Fruit fly (Drosophila melanogaster) whole organism, prepupa: ENCODE measurements around the gene Uba5.

Experiments used
- Blimp-1 ChIP-seq: fragments of 200-800 bp; sonication (Bioruptor generic); optimal IDR thresholded peaks from 3 replicates; lab custom pipeline; 2017; ENCODE audit warnings: missing biosample characterization, missing genetic modification characterization, mild to moderate bottlenecking, moderate library complexity, missing genetic modification reagents
- CG10631 ChIP-seq: fragments of 200-800 bp; sonication (Bioruptor generic); optimal IDR thresholded peaks from 2 replicates; lab custom pipeline; 2016; ENCODE audit warnings: missing biosample characterization, missing genetic modification characterization
- CG10669 ChIP-seq: fragments of 200-800 bp; sonication (Bioruptor generic); optimal IDR thresholded peaks from 3 replicates; lab custom pipeline; 2018; ENCODE audit warnings: missing biosample characterization, mild to moderate bottlenecking, missing genetic modification characterization, moderate library complexity
- CG11294 ChIP-seq: fragments of 200-800 bp; sonication (Bioruptor generic); IDR thresholded peaks from 2 replicates; pipeline ENCODE4 v1.3.6; 2022; ENCODE audit warnings: missing biosample characterization, missing genetic modification characterization
- CG11902 ChIP-seq: fragments of 200-800 bp; sonication (Bioruptor generic); optimal IDR thresholded peaks from 3 replicates; lab custom pipeline; 2016; ENCODE audit warnings: missing biosample characterization, missing genetic modification characterization
- CG15336 ChIP-seq: fragments of 200-800 bp; sonication (Bioruptor generic); IDR thresholded peaks from 2 replicates; pipeline ENCODE4 v1.3.6; 2022; ENCODE audit warnings: missing biosample characterization, missing genetic modification characterization
- CG1621 ChIP-seq: fragments of 200-800 bp; sonication (Bioruptor generic); optimal IDR thresholded peaks from 3 replicates; lab custom pipeline; 2018; ENCODE audit warnings: missing biosample characterization, mild to moderate bottlenecking, missing genetic modification characterization
- CG16779 ChIP-seq: fragments of 200-800 bp; sonication (Bioruptor generic); optimal IDR thresholded peaks from 3 replicates; lab custom pipeline; 2017; ENCODE audit warnings: missing biosample characterization, mild to moderate bottlenecking, missing genetic modification characterization
- CG34406 ChIP-seq: fragments of 200-800 bp; sonication (Bioruptor generic); optimal IDR thresholded peaks from 3 replicates; lab custom pipeline; 2016; ENCODE audit warnings: missing biosample characterization, missing genetic modification characterization
- CG3919 ChIP-seq: fragments of 200-800 bp; sonication (Bioruptor generic); optimal IDR thresholded peaks from 3 replicates; lab custom pipeline; 2016; ENCODE audit warnings: missing biosample characterization, missing genetic modification characterization
- CG4318 ChIP-seq: fragments of 200-800 bp; sonication (Bioruptor generic); optimal IDR thresholded peaks from 3 replicates; lab custom pipeline; 2017; ENCODE audit warnings: missing biosample characterization, mild to moderate bottlenecking, missing genetic modification characterization
- CG6163 ChIP-seq: fragments of 200-800 bp; sonication (Bioruptor generic); IDR thresholded peaks from 3 replicates; pipeline ENCODE4 v1.3.6; 2022; ENCODE audit warnings: missing biosample characterization, missing genetic modification characterization
- CG6792 ChIP-seq: fragments of 200-800 bp; sonication (Bioruptor generic); optimal IDR thresholded peaks from 3 replicates; lab custom pipeline; 2016; ENCODE audit warnings: missing biosample characterization, missing genetic modification characterization
- CG6808 ChIP-seq: fragments of 200-800 bp; sonication (Bioruptor generic); optimal IDR thresholded peaks from 3 replicates; lab custom pipeline; 2017; ENCODE audit warnings: missing biosample characterization, missing genetic modification characterization, mild to moderate bottlenecking, moderate library complexity, missing genetic modification reagents
- CG7368 ChIP-seq: fragments of 200-800 bp; sonication (Bioruptor generic); optimal IDR thresholded peaks from 3 replicates; lab custom pipeline; 2016; ENCODE audit warnings: missing biosample characterization, missing genetic modification characterization
- CG8119 ChIP-seq: fragments of 200-800 bp; sonication (Bioruptor generic); IDR thresholded peaks from 3 replicates; pipeline ENCODE4 v1.3.6; 2022; ENCODE audit warnings: missing biosample characterization, missing genetic modification characterization
- CG8319 ChIP-seq: fragments of 200-800 bp; sonication (Bioruptor generic); optimal IDR thresholded peaks from 3 replicates; lab custom pipeline; 2016; ENCODE audit warnings: missing biosample characterization, missing genetic modification characterization
- CG8632 ChIP-seq: fragments of 200-800 bp; sonication (Bioruptor generic); optimal IDR thresholded peaks from 3 replicates; lab custom pipeline; 2016; ENCODE audit warnings: missing biosample characterization, missing genetic modification characterization
- CG9139 ChIP-seq: fragments of 200-800 bp; sonication (Bioruptor generic); optimal IDR thresholded peaks from 3 replicates; lab custom pipeline; 2017; ENCODE audit warnings: missing biosample characterization, mild to moderate bottlenecking, missing genetic modification characterization
- Eip75B ChIP-seq: fragments of 200-800 bp; sonication (Bioruptor generic); optimal IDR thresholded peaks from 3 replicates; lab custom pipeline; 2016; ENCODE audit warnings: missing biosample characterization, missing genetic modification characterization
- Eip78C ChIP-seq: fragments of 200-800 bp; sonication (Bioruptor generic); peaks from one replicate; lab custom pipeline; 2016; ENCODE audit warnings: missing biosample characterization, missing genetic modification characterization
- Eip93F ChIP-seq: fragments of 200-800 bp; sonication (Bioruptor generic); optimal IDR thresholded peaks from 2 replicates; lab custom pipeline; 2016; ENCODE audit warnings: missing biosample characterization, mild to moderate bottlenecking, missing genetic modification characterization
- Ets21C ChIP-seq: fragments of 200-800 bp; sonication (Bioruptor generic); optimal IDR thresholded peaks from 3 replicates; lab custom pipeline; 2016; ENCODE audit warnings: missing biosample characterization, missing genetic modification characterization
- Ets96B ChIP-seq: fragments of 200-800 bp; optimal IDR thresholded peaks from 2 replicates; lab custom pipeline; 2019; ENCODE audit warnings: missing biosample characterization, mild to moderate bottlenecking, missing genetic modification characterization, moderate library complexity
- Gug ChIP-seq: fragments of 200-800 bp; sonication (Bioruptor generic); IDR thresholded peaks from 2 replicates; pipeline ENCODE4 v1.3.6; 2022; ENCODE audit warnings: missing biosample characterization, missing genetic modification characterization
- Hr38 ChIP-seq: sonication (Bioruptor generic); optimal IDR thresholded peaks from 2 replicates; lab custom pipeline; 2016; ENCODE audit warnings: missing biosample characterization, missing genetic modification characterization
- Hr39 ChIP-seq: fragments of 200-800 bp; sonication (Bioruptor generic); optimal IDR thresholded peaks from 2 replicates; lab custom pipeline; 2016; ENCODE audit warnings: missing biosample characterization, missing genetic modification characterization
- Hr4 ChIP-seq: fragments of 200-800 bp; sonication (Bioruptor generic); optimal IDR thresholded peaks from 3 replicates; lab custom pipeline; 2016; ENCODE audit warnings: missing biosample characterization, missing genetic modification characterization
- Met ChIP-seq: fragments of 200-800 bp; sonication (Bioruptor generic); optimal IDR thresholded peaks from 3 replicates; lab custom pipeline; 2016; ENCODE audit warnings: missing biosample characterization, missing genetic modification characterization
- OdsH ChIP-seq: fragments of 200-800 bp; sonication (Bioruptor generic); optimal IDR thresholded peaks from 3 replicates; lab custom pipeline; 2016; ENCODE audit warnings: missing biosample characterization, missing genetic modification characterization
- Sox102F ChIP-seq: fragments of 200-800 bp; sonication (Bioruptor generic); optimal IDR thresholded peaks from 2 replicates; lab custom pipeline; 2016; ENCODE audit warnings: missing biosample characterization, mild to moderate bottlenecking, missing genetic modification characterization
- Sox14 ChIP-seq: fragments of 200-800 bp; sonication (Bioruptor generic); optimal IDR thresholded peaks from 3 replicates; lab custom pipeline; 2016; ENCODE audit warnings: missing biosample characterization, missing genetic modification characterization
- Sox15 ChIP-seq: fragments of 200-800 bp; sonication (Bioruptor generic); optimal IDR thresholded peaks from 3 replicates; lab custom pipeline; 2016; ENCODE audit warnings: missing biosample characterization, missing genetic modification characterization
- achi ChIP-seq: fragments of 200-800 bp; sonication (Bioruptor generic); optimal IDR thresholded peaks from 3 replicates; lab custom pipeline; 2016; ENCODE audit warnings: missing biosample characterization, missing genetic modification characterization
- cyc ChIP-seq: fragments of 200-800 bp; sonication (Bioruptor generic); optimal IDR thresholded peaks from 3 replicates; lab custom pipeline; 2016; ENCODE audit warnings: missing biosample characterization, missing genetic modification characterization
- dac ChIP-seq: fragments of 200-800 bp; sonication (Bioruptor generic); optimal IDR thresholded peaks from 2 replicates; lab custom pipeline; 2017; ENCODE audit warnings: missing biosample characterization, mild to moderate bottlenecking, missing genetic modification characterization
- dsx ChIP-seq: fragments of 200-800 bp; optimal IDR thresholded peaks from 3 replicates; lab custom pipeline; 2019; ENCODE audit warnings: missing biosample characterization, mild to moderate bottlenecking, missing genetic modification characterization, moderate library complexity; ENCODE audit not compliant: poor library complexity, severe bottlenecking
- eg ChIP-seq: fragments of 200-800 bp; sonication (Bioruptor generic); IDR thresholded peaks from 3 replicates; pipeline ENCODE4 v1.3.6; 2022; ENCODE audit warnings: missing biosample characterization, missing genetic modification characterization
- esn ChIP-seq: fragments of 200-800 bp; sonication (Bioruptor generic); optimal IDR thresholded peaks from 2 replicates; lab custom pipeline; 2016; ENCODE audit warnings: missing biosample characterization, mild to moderate bottlenecking, missing genetic modification characterization, moderate library complexity
- fd85E ChIP-seq: fragments of 200-800 bp; sonication (Bioruptor generic); optimal IDR thresholded peaks from 3 replicates; lab custom pipeline; 2016; ENCODE audit warnings: missing biosample characterization, missing genetic modification characterization
- fkh ChIP-seq: fragments of 200-800 bp; sonication (Bioruptor generic); optimal IDR thresholded peaks from 3 replicates; lab custom pipeline; 2017; ENCODE audit warnings: missing biosample characterization, mild to moderate bottlenecking, missing genetic modification characterization, moderate library complexity
- lz ChIP-seq: fragments of 200-800 bp; sonication (Bioruptor generic); optimal IDR thresholded peaks from 3 replicates; lab custom pipeline; 2016; ENCODE audit warnings: missing biosample characterization, missing genetic modification characterization
- pdm3 ChIP-seq: fragments of 200-800 bp; sonication (Bioruptor generic); optimal IDR thresholded peaks from 3 replicates; lab custom pipeline; 2016; ENCODE audit warnings: missing biosample characterization, missing genetic modification characterization
- salr ChIP-seq, 2 experiments: fragments of 200-800 bp; sonication (Bioruptor generic); optimal IDR thresholded peaks; 3 replicates each; lab custom pipeline; 2016 to 2018; ENCODE audit warnings: missing biosample characterization in 2 of 2, missing genetic modification characterization in 2 of 2, mild to moderate bottlenecking in 1 of 2
- spab ChIP-seq: fragments of 200-800 bp; sonication (Bioruptor generic); optimal IDR thresholded peaks from 2 replicates; lab custom pipeline; 2017; ENCODE audit warnings: missing biosample characterization, mild to moderate bottlenecking, missing genetic modification characterization, missing genetic modification reagents
- svp ChIP-seq: fragments of 200-800 bp; sonication (Bioruptor generic); peaks from one replicate; lab custom pipeline; 2016; ENCODE audit warnings: missing biosample characterization, missing genetic modification characterization
- vri ChIP-seq: fragments of 200-800 bp; sonication (Bioruptor generic); optimal IDR thresholded peaks from 3 replicates; lab custom pipeline; 2016; ENCODE audit warnings: missing biosample characterization, mild to moderate bottlenecking, missing genetic modification characterization

Uba5 gene

dm6 chrX:11441829-11442634 is 41.3 kb upstream of the Uba5 start, which contains the start of gene Sk1 (continued):
- TF ChIP-seq CG6163 (peak; percentile 55; the same call in 1 of the 3 replicates), Sox15 (GFP tag; lab: Kevin White, UChicago) (no peak), CG3919 (GFP tag; lab: Kevin White, UChicago) (peak; percentile 19), OdsH (peak; percentile 14)
- TF ChIP-seq, all 60 proteins: peak for 26

DNA sequence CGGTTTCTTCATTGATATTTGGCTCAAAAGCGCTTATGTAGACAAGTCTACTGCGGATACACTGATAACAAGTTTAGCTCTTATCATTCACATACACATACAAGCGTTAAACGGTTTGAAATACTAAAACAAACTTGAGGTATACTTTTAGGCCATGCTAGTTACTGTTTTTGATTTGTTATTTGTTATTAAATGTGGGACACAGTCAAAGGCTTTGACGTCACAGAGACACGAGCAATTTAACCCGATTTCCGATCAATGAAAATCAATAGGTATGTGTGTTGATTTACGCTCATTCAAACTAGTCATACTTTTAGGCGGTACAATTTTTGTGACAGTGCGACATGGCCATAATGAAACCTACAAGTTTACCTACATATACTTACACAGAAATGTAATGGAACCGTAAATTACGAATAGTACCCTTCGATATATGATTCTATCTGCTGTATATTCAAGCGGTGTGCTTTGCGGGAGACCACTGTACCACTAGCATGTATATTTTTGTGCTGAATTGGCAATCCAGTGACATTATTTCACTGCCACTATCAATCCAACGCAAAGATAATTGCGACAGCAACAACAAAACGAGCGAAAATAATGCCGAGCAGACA is 36.4 kb upstream of the Uba5 start:
- peak; percentile 79 for TF ChIP-seq CG11902 (GFP tag; lab: Kevin White, UChicago)
- peak; percentile 52 for TF ChIP-seq fkh (GFP tag; lab: Kevin White, UChicago)
- TF ChIP-seq CG1621 (tag; lab: Kevin White, UChicago) = peak; percentile 72
- TF ChIP-seq CG10669 (GFP tag; lab: Kevin White, UChicago) = peak; percentile 73
- TF ChIP-seq CG8119 (GFP tag; lab: Robert Waterston, UW) = peak; percentile 79; the same call in 2 of the 3 replicates
- TF ChIP-seq dac = peak; percentile 63
- TF ChIP-seq Ets96B (tag; lab: Kevin White, UChicago) = peak; percentile 60
- TF ChIP-seq Gug = peak; percentile 85
- peak; percentile 74 for TF ChIP-seq CG8319 (GFP tag; lab: Kevin White, UChicago)
- TF ChIP-seq Hr4 = peak; percentile 84
- peak; percentile 89 for TF ChIP-seq Hr39 (GFP tag; lab: Kevin White, UChicago)
- TF ChIP-seq lz (GFP tag; lab: Kevin White, UChicago) = peak; percentile 86
- TF ChIP-seq Eip75B = peak; percentile 42
- TF ChIP-seq CG8632 (GFP tag; lab: Kevin White, UChicago) = peak; percentile 72
- TF ChIP-seq Blimp-1 (GFP tag; lab: Kevin White, UChicago) = peak; percentile 26
- peak; percentile 87 for TF ChIP-seq CG11294
- TF ChIP-seq CG4318 = peak; percentile 63
- peak; percentile 94 for TF ChIP-seq eg
- TF ChIP-seq CG34406 (GFP tag; lab: Kevin White, UChicago) = peak; percentile 72
- TF ChIP-seq spab (GFP tag; lab: Kevin White, UChicago) = peak; percentile 39
- TF ChIP-seq CG15336 (GFP tag; lab: Robert Waterston, UW) = peak; percentile 80
- TF ChIP-seq salr (GFP tag; optimal IDR thresholded peaks at IDR 0.05; lab: Kevin White, UChicago) = peak; percentile 37 to 59
- TF ChIP-seq Sox15 (GFP tag; lab: Kevin White, UChicago) = peak; percentile 75
- TF ChIP-seq cyc (GFP tag; lab: Kevin White, UChicago) = peak; percentile 86
- peak; percentile 89 for TF ChIP-seq pdm3 (GFP tag; lab: Kevin White, UChicago)
- TF ChIP-seq Eip93F (GFP tag; lab: Kevin White, UChicago) = no peak
- peak; percentile 73 for TF ChIP-seq CG10631 (GFP tag; lab: Kevin White, UChicago)
- TF ChIP-seq Sox102F (GFP tag; lab: Kevin White, UChicago) = peak; percentile 77
- TF ChIP-seq fd85E (GFP tag; lab: Kevin White, UChicago) = peak; percentile 43
- TF ChIP-seq CG3919 (GFP tag; lab: Kevin White, UChicago) = peak; percentile 84
- TF ChIP-seq svp = peak; percentile 91
- TF ChIP-seq Met (GFP tag; lab: Kevin White, UChicago) = peak; percentile 82
- peak; percentile 21 for TF ChIP-seq CG9139 (GFP tag; lab: Kevin White, UChicago)
- TF ChIP-seq vri (GFP tag; lab: Kevin White, UChicago) = peak; percentile 76
- peak; percentile 76 for TF ChIP-seq achi
- peak; percentile 66 for TF ChIP-seq CG16779 (tag; lab: Kevin White, UChicago)
- TF ChIP-seq CG7368 (GFP tag; lab: Kevin White, UChicago) = peak; percentile 76
- TF ChIP-seq esn = peak; percentile 83
- TF ChIP-seq CG6808 (GFP tag; lab: Kevin White, UChicago) = peak; percentile 26
- peak; percentile 84 for TF ChIP-seq OdsH
- peak; percentile 59 for TF ChIP-seq dsx (GFP tag; lab: Kevin White, UChicago)
- TF ChIP-seq Hr38 (GFP tag; lab: Kevin White, UChicago) = no peak
- TF ChIP-seq Eip78C (GFP tag; lab: Kevin White, UChicago) = peak; percentile 92
- TF ChIP-seq Ets21C (GFP tag; lab: Kevin White, UChicago) = peak; percentile 72
- peak; percentile 89 for TF ChIP-seq CG6163
- peak; percentile 86 for TF ChIP-seq Sox14 (GFP tag; lab: Kevin White, UChicago)
- peak; percentile 84 for TF ChIP-seq CG6792 (GFP tag; lab: Kevin White, UChicago)
